Worm (Caenorhabditis elegans) whole organism, L3 larva: Measurements from ENCODE around the gene cept-2.

Source experiments
- R02D3.7 ChIP-seq: fragments of 150-350 bp; optimal IDR thresholded peaks from 2 replicates; lab custom pipeline; 2014; ENCODE audit warnings: missing biosample characterization, missing genetic modification characterization
- aly-2 ChIP-seq: fragments of 150-350 bp; optimal IDR thresholded peaks from 2 replicates; lab custom pipeline; 2014; ENCODE audit warnings: missing biosample characterization, missing genetic modification characterization
- ama-1 ChIP-seq: fragments of 150-350 bp; optimal IDR thresholded peaks from 2 replicates; lab custom pipeline; 2018
- ceh-16 ChIP-seq: sonication (generic microtip); optimal IDR thresholded peaks from 2 replicates; lab custom pipeline; 2017; ENCODE audit warnings: missing biosample characterization, missing genetic modification characterization
- daf-12 ChIP-seq: fragments of 150-350 bp; optimal IDR thresholded peaks from 2 replicates; lab custom pipeline; 2014; ENCODE audit warnings: missing biosample characterization, missing genetic modification reagents, missing genetic modification characterization
- fos-1 ChIP-seq: fragments of 150-350 bp; optimal IDR thresholded peaks from 2 replicates; lab custom pipeline; 2014; ENCODE audit warnings: missing biosample characterization, missing genetic modification characterization
- lin-39 ChIP-seq: fragments of 150-350 bp; optimal IDR thresholded peaks from 2 replicates; lab custom pipeline; 2018; ENCODE audit warnings: missing biosample characterization, missing genetic modification reagents, missing genetic modification characterization
- skn-1 ChIP-seq: fragments of 150-350 bp; optimal IDR thresholded peaks from 2 replicates; lab custom pipeline; 2014; ENCODE audit warnings: missing biosample characterization, missing genetic modification characterization
- snpc-4 ChIP-seq: fragments of 150-350 bp; optimal IDR thresholded peaks from 2 replicates; lab custom pipeline; 2014; ENCODE audit warnings: missing biosample characterization, missing genetic modification characterization
- unc-39 ChIP-seq: sonication (generic microtip); optimal IDR thresholded peaks from 4 replicates; lab custom pipeline; 2017; ENCODE audit warnings: missing biosample characterization, missing genetic modification characterization
- unc-62 ChIP-seq: fragments of 150-350 bp; sonication (generic microtip); optimal IDR thresholded peaks from 4 replicates; lab custom pipeline; 2014; ENCODE audit warnings: missing biosample characterization, missing genetic modification reagents, missing genetic modification characterization
- zag-1 ChIP-seq: fragments of 150-350 bp; optimal IDR thresholded peaks from 2 replicates; lab custom pipeline; 2014; ENCODE audit warnings: missing biosample characterization, missing genetic modification characterization
- ztf-11 ChIP-seq: fragments of 150-350 bp; optimal IDR thresholded peaks from 2 replicates; lab custom pipeline; 2014; ENCODE audit warnings: missing biosample characterization, missing genetic modification characterization

DNA sequence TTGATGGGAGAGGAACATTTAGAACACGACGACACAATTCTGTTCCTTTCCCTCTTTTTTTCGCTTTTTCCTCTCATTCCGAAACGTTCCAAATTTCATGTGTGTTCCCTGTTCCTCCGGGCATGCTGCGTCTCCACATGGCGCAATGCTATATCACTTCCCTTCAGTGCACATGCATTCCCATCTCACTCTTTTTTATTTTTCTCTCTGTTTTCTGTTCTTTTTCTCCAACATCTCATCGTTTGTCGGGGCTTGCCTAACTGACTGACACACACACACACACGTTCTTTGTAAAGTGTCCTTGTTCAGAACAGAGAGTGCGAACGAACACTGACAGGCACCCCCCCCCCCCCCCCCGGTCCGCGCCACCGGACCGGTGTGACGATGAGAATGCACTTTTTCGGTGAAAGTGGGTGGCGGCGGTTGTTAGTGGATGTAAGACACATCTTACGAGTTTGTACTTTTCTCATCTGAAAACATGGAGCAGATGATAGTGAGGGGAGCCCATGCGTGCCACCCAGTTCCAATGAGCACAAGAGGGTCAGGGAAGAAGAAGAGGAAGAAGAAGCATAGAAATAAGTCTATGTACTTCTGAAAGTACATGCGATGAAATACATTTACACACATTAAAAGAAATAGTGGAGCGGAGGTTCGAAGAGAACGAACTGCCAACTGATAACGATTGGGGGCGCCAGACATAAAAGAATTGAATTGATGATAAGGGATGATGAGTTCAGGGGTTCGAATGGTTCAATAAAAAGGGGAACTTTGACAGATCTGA, 20.9 kb downstream of the cept-2 start:
- TF ChIP-seq snpc-4 (tag; lab: Kevin White, UChicago) (peak; percentile 49), ztf-11 (tag; lab: Kevin White, UChicago) (peak; percentile 1), ama-1 (no peak), unc-39 (tag; lab: Kevin White, UChicago) (no peak), lin-39 (tag; lab: Kevin White, UChicago) (no peak), skn-1 (no peak), unc-62 (peak; percentile 57), daf-12 (tag; lab: Kevin White, UChicago) (peak; percentile 81), R02D3.7 (no peak), ceh-16 (no peak), fos-1 (no peak), aly-2 (tag; lab: Kevin White, UChicago) (no peak), zag-1 (tag; lab: Kevin White, UChicago) (no peak)
